Fruit fly (Drosophila melanogaster): ENCODE results near the gene CG43246.

Gene CG43246

DNA sequence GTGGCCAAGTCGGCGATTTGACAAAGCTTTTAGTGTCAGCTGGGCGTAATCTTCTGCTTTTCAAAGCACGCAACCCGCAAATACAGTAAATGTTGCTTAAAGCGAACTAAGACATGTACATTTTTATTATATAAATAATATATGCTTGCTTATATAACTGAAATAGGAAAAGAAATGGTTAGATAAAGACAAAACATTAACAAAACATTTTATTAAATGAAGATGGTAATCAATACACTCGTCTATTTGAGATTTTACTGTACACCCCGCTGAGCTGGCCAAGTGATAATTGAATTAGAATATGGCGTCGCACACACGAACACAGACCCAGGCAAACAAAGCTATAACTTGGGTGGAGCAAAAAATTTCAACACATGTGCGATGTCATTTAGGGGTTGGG, 38.2 kb downstream of the CG43246 start (continued):
- TF ChIP-seq Mes4 (GFP tag; optimal IDR thresholded peaks at IDR 0.05) = no peak
- TF ChIP-seq CG4730 (GFP tag; IDR thresholded peaks at IDR 0.05) = no peak
- TF ChIP-seq danr (GFP tag; IDR thresholded peaks at IDR 0.05) = 0 out of 2 replicates have a peak, but pooled peaks have one; percentile 35
- no peak for TF ChIP-seq chn (GFP tag; optimal IDR thresholded peaks at IDR 0.05)
- TF ChIP-seq CG31441 (GFP tag; IDR thresholded peaks at IDR 0.05) = peak; percentile 42; the same call in 1 of the 2 replicates
- no peak for TF ChIP-seq gt (GFP tag; IDR thresholded peaks at IDR 0.05)
- TF ChIP-seq YL-1 (GFP tag; optimal IDR thresholded peaks at IDR 0.05) = no peak
- no peak for TF ChIP-seq CG13296 (GFP tag; optimal IDR thresholded peaks at IDR 0.05)
- no peak for TF ChIP-seq CG32767 (GFP tag; IDR thresholded peaks at IDR 0.05)
- no peak for TF ChIP-seq CG6683 (GFP tag; optimal IDR thresholded peaks at IDR 0.05)
- no peak for TF ChIP-seq chif (GFP tag; optimal IDR thresholded peaks at IDR 0.05)
- no peak for TF ChIP-seq CG14667 (GFP tag; IDR thresholded peaks at IDR 0.05)
- no peak for TF ChIP-seq CG33213 (GFP tag; optimal IDR thresholded peaks at IDR 0.05)
- no peak for TF ChIP-seq CG18011 (GFP tag; optimal IDR thresholded peaks at IDR 0.05)
- TF ChIP-seq Xrp1 (GFP tag; IDR thresholded peaks at IDR 0.05) = peak; percentile 63
- peak; percentile 43 for TF ChIP-seq CG6689 (GFP tag; IDR thresholded peaks at IDR 0.05)
- TF ChIP-seq bsh (GFP tag; optimal IDR thresholded peaks at IDR 0.05) = peak in 1 of 2 experiments; percentile 65
- no peak for TF ChIP-seq CG15479 (GFP tag; optimal IDR thresholded peaks at IDR 0.05)
- TF ChIP-seq Gug (GFP tag; IDR thresholded peaks at IDR 0.05) = no peak
- no peak for TF ChIP-seq repo (GFP tag; optimal IDR thresholded peaks at IDR 0.05)
- TF ChIP-seq p53 (GFP tag; optimal IDR thresholded peaks at IDR 0.05) = no peak
- no peak for TF ChIP-seq Lim3 (GFP tag; IDR thresholded peaks at IDR 0.05)
- peak; percentile 25 for TF ChIP-seq CG14710 (tag; optimal IDR thresholded peaks at IDR 0.05)
- TF ChIP-seq sob (GFP tag; IDR thresholded peaks at IDR 0.05) = no peak
- TF ChIP-seq Adf1 (GFP tag; IDR thresholded peaks at IDR 0.05) = no peak
- no peak for TF ChIP-seq bbx (GFP tag; IDR thresholded peaks at IDR 0.05; ENCODE audit: partially characterized antibody)
- TF ChIP-seq Mad (GFP tag; optimal IDR thresholded peaks at IDR 0.05) = no peak
- TF ChIP-seq CG18476 (GFP tag; optimal IDR thresholded peaks at IDR 0.05) = no peak
- TF ChIP-seq Sox100B (GFP tag; optimal IDR thresholded peaks at IDR 0.05) = peak; percentile 14
- TF ChIP-seq CG2129 (GFP tag; IDR thresholded peaks at IDR 0.05; ENCODE audit: partially characterized antibody) = no peak
- no peak for TF ChIP-seq Deaf1 (tag; optimal IDR thresholded peaks at IDR 0.05)
- TF ChIP-seq CG12071 (GFP tag; optimal IDR thresholded peaks at IDR 0.05) = no peak
- no peak for TF ChIP-seq CG3995 (GFP tag; optimal IDR thresholded peaks at IDR 0.05)
- TF ChIP-seq CG17385 (GFP tag; optimal IDR thresholded peaks at IDR 0.05) = no peak
- TF ChIP-seq cg (GFP tag; optimal IDR thresholded peaks at IDR 0.05) = no peak
- TF ChIP-seq Chrac-16 (GFP tag; optimal IDR thresholded peaks at IDR 0.05) = no peak
- no peak for TF ChIP-seq CG8290 (GFP tag; optimal IDR thresholded peaks at IDR 0.05)
- TF ChIP-seq CG8290 (tag; optimal IDR thresholded peaks at IDR 0.05) = no peak
- TF ChIP-seq CG11560 (tag; IDR thresholded peaks at IDR 0.05) = no peak
- no peak for TF ChIP-seq MESR4 (GFP tag; optimal IDR thresholded peaks at IDR 0.05)
- no peak for TF ChIP-seq B-H1 (GFP tag; IDR thresholded peaks at IDR 0.05)
- TF ChIP-seq gro (GFP tag; optimal IDR thresholded peaks at IDR 0.05) = no peak
- no peak for TF ChIP-seq trh (GFP tag; optimal IDR thresholded peaks at IDR 0.05)
- TF ChIP-seq Hr78 (GFP tag; optimal IDR thresholded peaks at IDR 0.05) = no peak
- TF ChIP-seq row (GFP tag; IDR thresholded peaks at IDR 0.05) = peak; percentile 63
- TF ChIP-seq gcm2 (GFP tag; optimal IDR thresholded peaks at IDR 0.05) = no peak
- no peak for TF ChIP-seq Antp (GFP tag; optimal IDR thresholded peaks at IDR 0.05)
- TF ChIP-seq CG43689 (GFP tag; IDR thresholded peaks at IDR 0.05) = no peak
- TF ChIP-seq z (GFP tag; IDR thresholded peaks at IDR 0.05) = no peak
- no peak for TF ChIP-seq CG4328 (GFP tag; optimal IDR thresholded peaks at IDR 0.05)
- peak; percentile 50 for TF ChIP-seq CG18262 (tag; optimal IDR thresholded peaks at IDR 0.05)
- no peak for TF ChIP-seq Ravus (GFP tag; IDR thresholded peaks at IDR 0.05)
- TF ChIP-seq Xbp1 (GFP tag; optimal IDR thresholded peaks at IDR 0.05) = peak; percentile 18
